Worm (Caenorhabditis elegans) whole organism, midembryonic: ENCODE data around the gene ZK632.4.

Experiments
- T22C8.4 ChIP-seq: fragments of 200-800 bp; sonication (Bioruptor generic); IDR thresholded peaks from 2 replicates; pipeline ENCODE4 v1.3.6; 2022; ENCODE audit warnings: missing genetic modification characterization, missing compliant biosample characterization
- cog-1 ChIP-seq: sonication (generic microtip); optimal IDR thresholded peaks from 2 replicates; lab custom pipeline; 2016; ENCODE audit warnings: missing genetic modification characterization, missing compliant biosample characterization
- flt-1 ChIP-seq: fragments of 200-800 bp; sonication (Bioruptor generic); IDR thresholded peaks from 2 replicates; pipeline ENCODE4 v1.3.6; 2022; ENCODE audit warnings: missing genetic modification characterization, missing compliant biosample characterization
- klf-2 ChIP-seq: fragments of 200-800 bp; sonication (Bioruptor generic); conservative IDR thresholded peaks from 2 replicates; pipeline ENCODE4 v1.3.6; 2022; ENCODE audit warnings: missing genetic modification reagents, missing genetic modification characterization, missing compliant biosample characterization
- med-1 ChIP-seq: sonication (generic microtip); optimal IDR thresholded peaks from 2 replicates; lab custom pipeline; 2017; ENCODE audit warnings: missing genetic modification characterization, mild to moderate bottlenecking, missing compliant biosample characterization, antibody characterized with exemption, missing genetic modification reagents; ENCODE audit not compliant: insufficient read depth
- ref-1 ChIP-seq: fragments of 200-800 bp; sonication (Bioruptor generic); conservative IDR thresholded peaks from 2 replicates; pipeline ENCODE4 v1.3.6; 2022; ENCODE audit warnings: missing genetic modification reagents, missing genetic modification characterization, missing compliant biosample characterization
- tab-1 ChIP-seq: fragments of 200-800 bp; sonication (Bioruptor generic); IDR thresholded peaks from 2 replicates; pipeline ENCODE4 v1.3.6; 2022; ENCODE audit warnings: missing genetic modification characterization, missing compliant biosample characterization
- ztf-23 ChIP-seq: fragments of 200-800 bp; sonication (Bioruptor generic); IDR thresholded peaks from 2 replicates; pipeline ENCODE4 v1.3.6; 2022; ENCODE audit warnings: missing genetic modification reagents, missing genetic modification characterization, missing compliant biosample characterization
- ztf-29 ChIP-seq: fragments of 200-800 bp; sonication (Bioruptor generic); IDR thresholded peaks from 2 replicates; pipeline ENCODE4 v1.3.6; 2022; ENCODE audit warnings: missing genetic modification reagents, missing genetic modification characterization, missing compliant biosample characterization

- TF ChIP-seq T22C8.4, result no peak
- TF ChIP-seq klf-2, result no peak
- TF ChIP-seq ztf-23 (GFP tag; lab: Robert Waterston, UW), result no peak
- no peak for TF ChIP-seq ztf-29 (GFP tag; lab: Robert Waterston, UW)
- TF ChIP-seq flt-1, result no peak
- TF ChIP-seq ref-1, result no peak
- no peak for TF ChIP-seq tab-1 (GFP tag; lab: Robert Waterston, UW)
- no peak for TF ChIP-seq cog-1 (tag; lab: Kevin White, UChicago)
- no peak for TF ChIP-seq med-1 (GFP tag; lab: Kevin White, UChicago)
These were observed 23.2 kb upstream of the ZK632.4 start, which contains the start of gene ZK632.12 for ce11 chrIII:9830502-9830901.
